Worm (Caenorhabditis elegans): Measurements from ENCODE around the gene nhr-229.

The nhr-229 gene

DNA sequence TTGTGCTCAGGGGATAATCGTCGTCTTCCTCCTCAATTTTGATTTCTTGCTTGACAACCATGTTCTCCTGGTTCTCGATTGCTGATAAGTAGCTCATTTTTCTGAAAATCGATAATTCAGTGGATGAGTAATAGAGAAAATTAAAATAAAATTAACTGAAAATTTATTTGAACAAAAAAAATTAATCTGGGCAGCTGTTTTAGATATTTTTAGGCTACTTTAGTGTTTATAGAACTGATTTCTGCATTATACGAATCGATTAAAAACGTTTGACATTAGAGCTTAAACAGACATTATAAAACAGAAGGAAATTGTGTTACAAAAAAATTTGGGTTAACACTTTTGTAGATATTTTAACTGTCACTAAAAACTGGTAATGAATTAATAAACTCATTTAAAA is 17.9 kb upstream of the nhr-229 start, which contains the start of gene athp-3:
Gene athp-3 (minus strand): TSS at position 101 of the 400 bp plus-strand sequence.
- TF ChIP-seq fos-1 (tag; optimal IDR thresholded peaks at IDR 0.05) (no peak), fkh-10 (GFP tag; optimal IDR thresholded peaks at IDR 0.05) (no peak), lir-3 (tag; optimal IDR thresholded peaks at IDR 0.05; ENCODE audit: poor library complexity) (no peak), C04F5.9 (tag; optimal IDR thresholded peaks at IDR 0.05) (no peak), lin-39 (tag; optimal IDR thresholded peaks at IDR 0.05) (no peak), blmp-1 (tag; optimal IDR thresholded peaks at IDR 0.05) (no peak), unc-62 (GFP tag; optimal IDR thresholded peaks at IDR 0.05) (no peak), irx-1 (tag; optimal IDR thresholded peaks at IDR 0.05) (no peak), lin-13 (GFP tag; optimal IDR thresholded peaks at IDR 0.05) (no peak), elt-3 (tag; optimal IDR thresholded peaks at IDR 0.05) (no peak), nhr-20 (tag; optimal IDR thresholded peaks at IDR 0.05) (no peak), ceh-90 (tag; optimal IDR thresholded peaks at IDR 0.05) (no peak)

ce11 chrIV:17045691-17046090 is 15.3 kb upstream of the nhr-229 start, which contains the start of gene clec-195:
Gene clec-195 (minus strand): TSS chrIV:17045791.
- no peak for TF ChIP-seq ceh-88 (GFP tag; IDR thresholded peaks at IDR 0.05)
- TF ChIP-seq dpl-1 (GFP tag; optimal IDR thresholded peaks at IDR 0.05) = no peak
- no peak for TF ChIP-seq jun-1 (tag; optimal IDR thresholded peaks at IDR 0.05)
- TF ChIP-seq mab-9 (GFP tag; IDR thresholded peaks at IDR 0.05) = no peak
- no peak for TF ChIP-seq nhr-90 (tag; optimal IDR thresholded peaks at IDR 0.05; ENCODE audit: poor library complexity)
- TF ChIP-seq Y116A8C.19 (tag; optimal IDR thresholded peaks at IDR 0.05; ENCODE audit: borderline replicate concordance) = no peak
- no peak for TF ChIP-seq ceh-8 (GFP tag; optimal IDR thresholded peaks at IDR 0.05)
- TF ChIP-seq mep-1 (tag; optimal IDR thresholded peaks at IDR 0.05) = no peak
- TF ChIP-seq nhr-19 (GFP tag; conservative IDR thresholded peaks at IDR 0.05) = no peak
- TF ChIP-seq fos-1 (tag; optimal IDR thresholded peaks at IDR 0.05) = no peak
- TF ChIP-seq sptf-1 (tag; optimal IDR thresholded peaks at IDR 0.05) = no peak
- no peak for TF ChIP-seq sox-4 (tag; optimal IDR thresholded peaks at IDR 0.05)
- no peak for TF ChIP-seq ceh-82 (tag; optimal IDR thresholded peaks at IDR 0.05)
- no peak for TF ChIP-seq xbp-1 (tag; optimal IDR thresholded peaks at IDR 0.05)
- TF ChIP-seq sup-37 (GFP tag; optimal IDR thresholded peaks at IDR 0.05) = no peak

- no peak for TF ChIP-seq nhr-84 (tag; optimal IDR thresholded peaks at IDR 0.05)
- TF ChIP-seq ama-1 (optimal IDR thresholded peaks at IDR 0.05) = no peak
- TF ChIP-seq nhr-71 (tag; optimal IDR thresholded peaks at IDR 0.05) = no peak
- no peak for TF ChIP-seq lir-3 (tag; optimal IDR thresholded peaks at IDR 0.05; ENCODE audit: poor library complexity)
- no peak for TF ChIP-seq isw-1 (GFP tag; IDR thresholded peaks at IDR 0.05)
- TF ChIP-seq lin-39 (tag; optimal IDR thresholded peaks at IDR 0.05) = no peak
- TF ChIP-seq aha-1 (tag; optimal IDR thresholded peaks at IDR 0.05) = no peak
- no peak for TF ChIP-seq elt-2 (tag; optimal IDR thresholded peaks at IDR 0.05)
- no peak for TF ChIP-seq blmp-1 (tag; optimal IDR thresholded peaks at IDR 0.05)
- TF ChIP-seq lin-35 (GFP tag; optimal IDR thresholded peaks at IDR 0.05) = no peak
These were observed 10.2 kb upstream of the nhr-229 start, which contains the start of gene Y116A8C.20 for ce11 chrIV:17040618-17041017. Gene Y116A8C.20 (plus strand): TSS chrIV:17040918.

DNA sequence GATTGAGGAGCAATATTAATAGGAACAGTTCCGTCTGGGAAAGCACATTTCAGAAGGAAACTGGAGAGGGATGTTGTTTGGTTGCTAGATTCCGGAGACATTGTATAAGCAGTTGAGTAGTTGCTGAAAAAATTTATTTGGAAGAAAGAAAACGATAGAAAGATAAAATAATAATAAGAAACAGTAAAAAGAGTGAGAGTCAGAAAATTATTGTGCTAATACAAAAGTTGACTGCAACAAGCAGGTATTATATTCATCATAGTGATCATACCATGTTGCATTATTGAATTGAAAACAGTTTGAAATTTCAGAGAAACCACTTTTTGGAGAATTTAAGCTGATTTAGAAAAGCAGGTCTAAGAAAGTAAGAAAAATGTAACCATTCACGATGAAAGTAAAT is 9.2 kb upstream of the nhr-229 start, which contains the start of gene Y116A8C.19:
Gene Y116A8C.19 (minus strand): TSS at position 101 of the 400 bp plus-strand sequence.
- TF ChIP-seq egl-27 (tag; optimal IDR thresholded peaks at IDR 0.05) (no peak), grh-1 (GFP tag; IDR thresholded peaks at IDR 0.05) (no peak), alr-1 (tag; optimal IDR thresholded peaks at IDR 0.05; ENCODE audit: borderline replicate concordance) (no peak), nhr-84 (tag; optimal IDR thresholded peaks at IDR 0.05) (no peak), nhr-19 (GFP tag; conservative IDR thresholded peaks at IDR 0.05) (no peak), pqm-1 (tag; optimal IDR thresholded peaks at IDR 0.05) (no peak), sup-37 (GFP tag; optimal IDR thresholded peaks at IDR 0.05) (no peak), nhr-11 (tag; optimal IDR thresholded peaks at IDR 0.05) (no peak), dpl-1 (GFP tag; optimal IDR thresholded peaks at IDR 0.05) (no peak), sptf-1 (tag; optimal IDR thresholded peaks at IDR 0.05) (no peak), ces-1 (GFP tag; optimal IDR thresholded peaks at IDR 0.05) (no peak)

All from whole organism, L1 larva.